Fruit fly (Drosophila melanogaster) whole organism, adult: ENCODE results near the gene CG5506.

Experiments used
- CG12768 ChIP-seq: fragments of 200-800 bp; sonication (Bioruptor generic); optimal IDR thresholded peaks from 2 replicates; lab custom pipeline; 2017; ENCODE audit warnings: missing biosample characterization, missing genetic modification characterization, mild to moderate bottlenecking, moderate library complexity, missing genetic modification reagents
- CG5204 ChIP-seq: fragments of 200-800 bp; sonication (Bioruptor generic); optimal IDR thresholded peaks from 2 replicates; lab custom pipeline; 2016; ENCODE audit warnings: missing biosample characterization, missing genetic modification characterization
- CG7101 ChIP-seq: fragments of 200-800 bp; sonication (Bioruptor generic); optimal IDR thresholded peaks from 2 replicates; lab custom pipeline; 2018; ENCODE audit warnings: missing biosample characterization, mild to moderate bottlenecking, missing genetic modification characterization, moderate library complexity
- Hr96 ChIP-seq: fragments of 200-800 bp; sonication (Bioruptor generic); optimal IDR thresholded peaks from 2 replicates; lab custom pipeline; 2016; ENCODE audit warnings: missing biosample characterization, missing genetic modification characterization
- Mnt ChIP-seq: fragments of 200-800 bp; sonication (Bioruptor generic); optimal IDR thresholded peaks from 2 replicates; lab custom pipeline; 2016; ENCODE audit warnings: missing biosample characterization, mild to moderate bottlenecking, missing genetic modification characterization
- cic ChIP-seq: fragments of 200-800 bp; sonication (Bioruptor generic); optimal IDR thresholded peaks from 2 replicates; lab custom pipeline; 2017; ENCODE audit warnings: missing biosample characterization, mild to moderate bottlenecking, missing genetic modification characterization, moderate library complexity
- cnc ChIP-seq, 2 experiments: fragments of >200 bp; optimal IDR thresholded peaks; 2 replicates each; lab custom pipeline; 2017
- kay ChIP-seq: fragments of 200-800 bp; sonication (Bioruptor generic); peaks from one replicate; lab custom pipeline; 2016; ENCODE audit warnings: missing biosample characterization, missing genetic modification characterization, borderline replicate concordance
- ovo ChIP-seq: fragments of 200-800 bp; sonication (Bioruptor generic); optimal IDR thresholded peaks from 2 replicates; lab custom pipeline; 2016; ENCODE audit warnings: missing biosample characterization, missing genetic modification characterization
- pad ChIP-seq: fragments of 200-800 bp; sonication (Bioruptor generic); optimal IDR thresholded peaks from 3 replicates; lab custom pipeline; 2017; ENCODE audit warnings: missing biosample characterization, missing genetic modification characterization, mild to moderate bottlenecking, moderate library complexity, missing genetic modification reagents
- toe ChIP-seq: fragments of 200-800 bp; sonication (Bioruptor generic); optimal IDR thresholded peaks from 2 replicates; lab custom pipeline; 2016; ENCODE audit warnings: missing biosample characterization, missing genetic modification characterization

DNA sequence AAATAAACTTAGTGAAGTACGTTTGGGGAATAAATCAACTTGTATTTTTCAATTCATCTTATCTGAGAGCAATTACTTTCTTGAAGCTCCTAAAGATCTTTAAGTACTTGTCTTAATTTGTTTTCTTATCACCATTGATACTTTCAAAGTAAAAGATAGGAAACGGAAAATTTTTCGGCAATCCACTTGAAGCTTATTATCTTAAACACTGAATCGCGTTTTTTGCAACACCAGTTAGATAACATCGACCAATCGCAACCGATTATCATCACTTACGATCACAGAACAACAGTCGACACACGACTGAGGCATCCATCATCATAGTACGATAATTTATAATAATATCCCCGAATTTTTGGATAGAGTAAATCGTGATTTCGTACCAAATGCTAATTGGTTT is 18.0 kb upstream of the CG5506 start:
- TF ChIP-seq pad (GFP tag; lab: Kevin White, UChicago) (no peak), CG7101 (no peak), cnc (optimal IDR thresholded peaks at IDR 0.05; lab: Kevin White, UChicago) (no peak), Hr96 (GFP tag; lab: Kevin White, UChicago) (no peak), toe (GFP tag; lab: Kevin White, UChicago) (no peak), CG5204 (no peak), cic (no peak), Mnt (no peak), ovo (GFP tag; lab: Kevin White, UChicago) (no peak), CG12768 (no peak), kay (GFP tag; lab: Kevin White, UChicago) (no peak)
